Fruit fly (Drosophila melanogaster) whole organism, embryonic: ENCODE data around the gene CG10089.
A peak's percentile ranks its signal among the peaks of the same experiment; 100 is the strongest.

Source experiments
- B-H2 ChIP-seq: fragments of 200-800 bp; sonication (Bioruptor generic); optimal IDR thresholded peaks from 2 replicates; lab custom pipeline; 2018; ENCODE audit warnings: missing biosample characterization, mild to moderate bottlenecking, missing genetic modification characterization
- BEAF-32 ChIP-seq: fragments of 200-800 bp; sonication (Bioruptor generic); optimal IDR thresholded peaks from 3 replicates; lab custom pipeline; 2017; ENCODE audit warnings: missing biosample characterization, missing genetic modification characterization, mild to moderate bottlenecking, moderate library complexity, missing genetic modification reagents
- Bteb2 ChIP-seq: fragments of 200-800 bp; sonication (Bioruptor generic); optimal IDR thresholded peaks from 2 replicates; lab custom pipeline; 2016; ENCODE audit warnings: missing biosample characterization, missing genetic modification characterization
- CG10147 ChIP-seq: fragments of 200-800 bp; sonication (Bioruptor generic); optimal IDR thresholded peaks from 2 replicates; lab custom pipeline; 2019; ENCODE audit warnings: missing biosample characterization, mild to moderate bottlenecking, missing genetic modification characterization, moderate library complexity
- CG10209 ChIP-seq: fragments of 200-800 bp; sonication (Bioruptor generic); optimal IDR thresholded peaks from 3 replicates; lab custom pipeline; 2017; ENCODE audit warnings: missing biosample characterization, mild to moderate bottlenecking, missing genetic modification characterization, missing genetic modification reagents
- CG11247 ChIP-seq: fragments of 200-800 bp; sonication (Bioruptor generic); IDR thresholded peaks from 2 replicates; pipeline ENCODE4 v1.3.6; 2022; ENCODE audit warnings: missing biosample characterization, missing genetic modification characterization
- CG11560 ChIP-seq: fragments of 200-800 bp; sonication (Bioruptor generic); IDR thresholded peaks from 3 replicates; pipeline ENCODE4 v1.3.6; 2022; ENCODE audit warnings: missing biosample characterization, missing genetic modification characterization
- CG11695 ChIP-seq: fragments of 200-800 bp; sonication (Bioruptor generic); IDR thresholded peaks from 3 replicates; pipeline ENCODE4 v1.3.6; 2022; ENCODE audit warnings: missing biosample characterization, missing genetic modification characterization
- CG16815 ChIP-seq: fragments of 200-800 bp; sonication (Bioruptor generic); optimal IDR thresholded peaks from 3 replicates; lab custom pipeline; 2017; ENCODE audit warnings: missing biosample characterization, mild to moderate bottlenecking, missing genetic modification characterization
- CG17829 ChIP-seq: fragments of 200-800 bp; optimal IDR thresholded peaks from 2 replicates; lab custom pipeline; 2019; ENCODE audit warnings: missing biosample characterization, mild to moderate bottlenecking, missing genetic modification characterization, moderate library complexity
- CG18262 ChIP-seq: fragments of 200-800 bp; optimal IDR thresholded peaks from 3 replicates; lab custom pipeline; 2019; ENCODE audit warnings: missing biosample characterization, mild to moderate bottlenecking, missing genetic modification characterization, moderate library complexity
- CG2120 ChIP-seq: fragments of 200-800 bp; sonication (Bioruptor generic); optimal IDR thresholded peaks from 3 replicates; lab custom pipeline; 2016; ENCODE audit warnings: missing biosample characterization, missing genetic modification characterization
- CG31365 ChIP-seq: fragments of 200-800 bp; sonication (Bioruptor generic); optimal IDR thresholded peaks from 2 replicates; lab custom pipeline; 2018; ENCODE audit warnings: missing biosample characterization, mild to moderate bottlenecking, missing genetic modification characterization
- CG32772 ChIP-seq: fragments of 200-800 bp; sonication (Bioruptor generic); IDR thresholded peaks from 2 replicates; pipeline ENCODE4 v1.3.6; 2022; ENCODE audit warnings: missing biosample characterization, missing genetic modification characterization
- CG34376 ChIP-seq: fragments of 200-800 bp; sonication (Bioruptor generic); optimal IDR thresholded peaks from 2 replicates; lab custom pipeline; 2018; ENCODE audit warnings: missing biosample characterization, mild to moderate bottlenecking, missing genetic modification characterization
- CG34422 ChIP-seq: fragments of 200-800 bp; sonication (Bioruptor generic); IDR thresholded peaks from 3 replicates; pipeline ENCODE4 v1.3.6; 2022; ENCODE audit warnings: missing biosample characterization, missing genetic modification characterization
- CG4730 ChIP-seq: fragments of 200-800 bp; sonication (Bioruptor generic); IDR thresholded peaks from 2 replicates; pipeline ENCODE4 v1.3.6; 2022; ENCODE audit warnings: missing biosample characterization, missing genetic modification characterization
- CG6175 ChIP-seq: fragments of 200-800 bp; sonication (Bioruptor generic); IDR thresholded peaks from 3 replicates; pipeline ENCODE4 v1.3.6; 2022; ENCODE audit warnings: missing biosample characterization, missing genetic modification characterization
- CG7372 ChIP-seq: fragments of 200-800 bp; sonication (Bioruptor generic); IDR thresholded peaks from 2 replicates; pipeline ENCODE4 v1.3.6; 2022; ENCODE audit warnings: missing biosample characterization, missing genetic modification characterization
- CG8924 ChIP-seq: fragments of 200-800 bp; optimal IDR thresholded peaks from 3 replicates; lab custom pipeline; 2019; ENCODE audit warnings: missing biosample characterization, mild to moderate bottlenecking, missing genetic modification characterization, moderate library complexity
- CG9876 ChIP-seq: fragments of 200-800 bp; sonication (Bioruptor generic); optimal IDR thresholded peaks from 2 replicates; lab custom pipeline; 2016; ENCODE audit warnings: missing biosample characterization, missing genetic modification characterization
- Dp ChIP-seq: fragments of 200-800 bp; sonication (Bioruptor generic); optimal IDR thresholded peaks from 2 replicates; lab custom pipeline; 2018; ENCODE audit warnings: missing biosample characterization, mild to moderate bottlenecking, missing genetic modification characterization, moderate library complexity
- E2f1 ChIP-seq: fragments of 200-800 bp; sonication (Bioruptor generic); IDR thresholded peaks from 2 replicates; pipeline ENCODE4 v1.3.6; 2022; ENCODE audit warnings: missing biosample characterization, missing genetic modification characterization
- HLH54F ChIP-seq: fragments of 200-800 bp; sonication (Bioruptor generic); optimal IDR thresholded peaks from 3 replicates; lab custom pipeline; 2016; ENCODE audit warnings: missing biosample characterization, missing genetic modification characterization
- Hr3 ChIP-seq: fragments of 200-800 bp; sonication (Bioruptor generic); optimal IDR thresholded peaks from 3 replicates; lab custom pipeline; 2016; ENCODE audit warnings: missing biosample characterization, missing genetic modification characterization
- Mes4 ChIP-seq: fragments of 200-800 bp; sonication (Bioruptor generic); optimal IDR thresholded peaks from 2 replicates; lab custom pipeline; 2016; ENCODE audit warnings: missing biosample characterization, missing genetic modification characterization
- Neu2 ChIP-seq: fragments of 200-800 bp; sonication (Bioruptor generic); optimal IDR thresholded peaks from 3 replicates; lab custom pipeline; 2016; ENCODE audit warnings: missing biosample characterization, missing genetic modification characterization, borderline replicate concordance
- Scr ChIP-seq: fragments of 200-800 bp; sonication (Bioruptor generic); IDR thresholded peaks from 2 replicates; pipeline ENCODE4 v1.3.6; 2022; ENCODE audit warnings: missing biosample characterization, missing genetic modification characterization; ENCODE audit not compliant: partially characterized antibody
- Sox102F ChIP-seq: fragments of 200-800 bp; sonication (Bioruptor generic); optimal IDR thresholded peaks from 2 replicates; lab custom pipeline; 2018; ENCODE audit warnings: missing biosample characterization, mild to moderate bottlenecking, missing genetic modification characterization, moderate library complexity
- al ChIP-seq: fragments of 200-800 bp; sonication (Bioruptor generic); IDR thresholded peaks from 2 replicates; pipeline ENCODE4 v1.3.6; 2022; ENCODE audit warnings: missing biosample characterization, missing genetic modification characterization
- bowl ChIP-seq: fragments of 200-800 bp; sonication (Bioruptor generic); IDR thresholded peaks from 2 replicates; pipeline ENCODE4 v1.3.6; 2022; ENCODE audit warnings: missing biosample characterization, missing genetic modification characterization
- br ChIP-seq: fragments of >200 bp; optimal IDR thresholded peaks from 2 replicates; lab custom pipeline; 2017
- cad ChIP-seq: fragments of >200 bp; optimal IDR thresholded peaks from 2 replicates; lab custom pipeline; 2017; ENCODE audit warnings: missing biosample characterization, missing genetic modification characterization
- cg ChIP-seq: fragments of 200-800 bp; sonication (Bioruptor generic); optimal IDR thresholded peaks from 3 replicates; lab custom pipeline; 2019; ENCODE audit warnings: missing biosample characterization, mild to moderate bottlenecking, missing genetic modification characterization, moderate library complexity
- ci ChIP-seq: fragments of 200-800 bp; sonication (Bioruptor generic); IDR thresholded peaks from 3 replicates; pipeline ENCODE4 v1.3.6; 2022; ENCODE audit warnings: missing biosample characterization, missing genetic modification characterization
- dpn ChIP-seq, 2 experiments: fragments of 200-800 bp; sonication (Bioruptor generic); optimal IDR thresholded peaks; 3 replicates each; lab custom pipeline; 2016; ENCODE audit warnings: missing biosample characterization in 2 of 2, missing genetic modification characterization in 2 of 2
- gce ChIP-seq: fragments of 200-800 bp; sonication (Bioruptor generic); IDR thresholded peaks from 3 replicates; pipeline ENCODE4 v1.3.6; 2022; ENCODE audit warnings: missing biosample characterization, missing genetic modification characterization
- gcm2 ChIP-seq: fragments of 200-800 bp; sonication (Bioruptor generic); optimal IDR thresholded peaks from 2 replicates; lab custom pipeline; 2016; ENCODE audit warnings: missing biosample characterization, missing genetic modification characterization
- gem ChIP-seq: fragments of 200-800 bp; sonication (Bioruptor generic); optimal IDR thresholded peaks from 2 replicates; lab custom pipeline; 2019; ENCODE audit warnings: missing biosample characterization, mild to moderate bottlenecking, missing genetic modification characterization, moderate library complexity
- grau ChIP-seq: fragments of 200-800 bp; optimal IDR thresholded peaks from 3 replicates; lab custom pipeline; 2019; ENCODE audit warnings: missing biosample characterization, mild to moderate bottlenecking, missing genetic modification characterization, moderate library complexity
- lab ChIP-seq: fragments of 200-800 bp; sonication (Bioruptor generic); optimal IDR thresholded peaks from 3 replicates; lab custom pipeline; 2017; ENCODE audit warnings: missing biosample characterization, missing genetic modification characterization, mild to moderate bottlenecking, moderate library complexity, missing genetic modification reagents
- maf-S ChIP-seq: fragments of 200-800 bp; sonication (Bioruptor generic); optimal IDR thresholded peaks from 2 replicates; lab custom pipeline; 2016; ENCODE audit warnings: missing biosample characterization, missing genetic modification characterization
- nerfin-1 ChIP-seq: fragments of 200-800 bp; sonication (Bioruptor generic); optimal IDR thresholded peaks from 3 replicates; lab custom pipeline; 2019; ENCODE audit warnings: missing biosample characterization, mild to moderate bottlenecking, missing genetic modification characterization, moderate library complexity
- oc ChIP-seq: fragments of 200-800 bp; sonication (Bioruptor generic); optimal IDR thresholded peaks from 2 replicates; lab custom pipeline; 2018; ENCODE audit warnings: missing biosample characterization, mild to moderate bottlenecking, missing genetic modification characterization, moderate library complexity
- pzg ChIP-seq: fragments of 200-800 bp; sonication (Bioruptor generic); optimal IDR thresholded peaks from 3 replicates; lab custom pipeline; 2018; ENCODE audit warnings: missing biosample characterization, mild to moderate bottlenecking, missing genetic modification characterization, moderate library complexity
- sens-2 ChIP-seq: fragments of 200-800 bp; sonication (Bioruptor generic); IDR thresholded peaks from 2 replicates; pipeline ENCODE4 v1.3.6; 2022; ENCODE audit warnings: missing biosample characterization, missing genetic modification characterization
- sim ChIP-seq: fragments of 200-800 bp; sonication (Bioruptor generic); IDR thresholded peaks from 2 replicates; pipeline ENCODE4 v1.3.6; 2022; ENCODE audit warnings: missing biosample characterization, missing genetic modification characterization
- tgo ChIP-seq: fragments of 200-800 bp; sonication (Bioruptor generic); IDR thresholded peaks from 3 replicates; pipeline ENCODE4 v1.3.6; 2022; ENCODE audit warnings: missing biosample characterization, missing genetic modification characterization
- twi ChIP-seq: fragments of 200-800 bp; optimal IDR thresholded peaks from 2 replicates; lab custom pipeline; 2019; ENCODE audit warnings: missing biosample characterization, mild to moderate bottlenecking, missing genetic modification characterization, moderate library complexity

The CG10089 gene

dm6 chr3L:13476566-13477452 lies 2.2 kb upstream of the CG10089 start (continued):
- TF ChIP-seq CG6175 (GFP tag; lab: Robert Waterston, UW) (peak; percentile 47; the same call in 1 of the 3 replicates), br (lab: Kevin White, UChicago) (no peak), Hr3 (peak; percentile 88), pzg (GFP tag; lab: Kevin White, UChicago) (no peak), gcm2 (GFP tag; lab: Kevin White, UChicago) (peak; percentile 13), Neu2 (no peak), CG7372 (GFP tag; lab: Robert Waterston, UW) (peak; percentile 71; the same call in 1 of the 2 replicates), CG8924 (tag; lab: Kevin White, UChicago) (peak; percentile 94), gem (tag; lab: Kevin White, UChicago) (peak; percentile 95), CG34376 (GFP tag; lab: Kevin White, UChicago) (no peak), lab (GFP tag; lab: Kevin White, UChicago) (peak; percentile 93), HLH54F (GFP tag; lab: Kevin White, UChicago) (peak; percentile 70), CG32772 (GFP tag; lab: Robert Waterston, UW) (peak; percentile 86), Scr (GFP tag; lab: Robert Waterston, UW) (no peak), ci (GFP tag; lab: Robert Waterston, UW) (peak; percentile 74), CG2120 (GFP tag; lab: Kevin White, UChicago) (peak; percentile 89), B-H2 (GFP tag; lab: Kevin White, UChicago) (peak; percentile 65), CG16815 (peak; percentile 87), gce (GFP tag; lab: Robert Waterston, UW) (peak; percentile 77), cg (GFP tag; lab: Kevin White, UChicago) (no peak), sens-2 (no peak; the same call in 1 of the 2 replicates), CG10147 (GFP tag; lab: Kevin White, UChicago) (peak; percentile 94), nerfin-1 (tag; lab: Kevin White, UChicago) (peak; percentile 83), CG34422 (GFP tag; lab: Robert Waterston, UW) (peak; percentile 84), CG17829 (tag; lab: Kevin White, UChicago) (peak; percentile 92), dpn (GFP tag; optimal IDR thresholded peaks at IDR 0.05; lab: Kevin White, UChicago) (peak; percentile 72 to 88), Dp (peak; percentile 2), oc (tag; lab: Kevin White, UChicago) (peak; percentile 84), CG9876 (GFP tag; lab: Kevin White, UChicago) (no peak), cad (GFP tag; lab: Kevin White, UChicago) (no peak), BEAF-32 (GFP tag; lab: Kevin White, UChicago) (no peak), tgo (GFP tag; lab: Robert Waterston, UW) (peak; percentile 89), grau (peak; percentile 93), bowl (no peak), CG11695 (GFP tag; lab: Robert Waterston, UW) (peak; percentile 89), maf-S (GFP tag; lab: Kevin White, UChicago) (no peak), CG11247 (GFP tag; lab: Robert Waterston, UW) (peak; percentile 67), CG11560 (tag; lab: Robert Waterston, UW) (peak; percentile 66), CG10209 (GFP tag; lab: Kevin White, UChicago) (peak; percentile 93), al (GFP tag; lab: Robert Waterston, UW) (peak; percentile 88), CG18262 (tag; lab: Kevin White, UChicago) (peak; percentile 94), Bteb2 (GFP tag; lab: Kevin White, UChicago) (peak; percentile 64), twi (tag; lab: Kevin White, UChicago) (peak; percentile 74), E2f1 (GFP tag; lab: Robert Waterston, UW) (peak; percentile 81), Sox102F (GFP tag; lab: Kevin White, UChicago) (peak; percentile 94), sim (peak; percentile 76; the same call in 1 of the 2 replicates), CG31365 (tag; lab: Kevin White, UChicago) (peak; percentile 40), Mes4 (GFP tag; lab: Kevin White, UChicago) (peak; percentile 38), CG4730 (peak; percentile 70)
